Worm (Caenorhabditis elegans) whole organism, young adult: ENCODE data around the gene rfip-1.

Source experiments
- F49E8.2 ChIP-seq: sonication (generic microtip); optimal IDR thresholded peaks from 3 replicates; lab custom pipeline; 2017; ENCODE audit warnings: missing genetic modification characterization, mild to moderate bottlenecking, missing compliant biosample characterization, antibody characterized with exemption, moderate library complexity; ENCODE audit not compliant: insufficient read depth
- athp-1 ChIP-seq: sonication (generic microtip); optimal IDR thresholded peaks from 2 replicates; lab custom pipeline; 2017; ENCODE audit warnings: mild to moderate bottlenecking, missing genetic modification characterization, missing compliant biosample characterization
- attf-5 ChIP-seq: fragments of 200-800 bp; sonication (Bioruptor generic); optimal IDR thresholded peaks from 2 replicates; lab custom pipeline; 2018; ENCODE audit warnings: mild to moderate bottlenecking, missing genetic modification characterization, missing compliant biosample characterization
- ceh-27 ChIP-seq: fragments of 200-800 bp; sonication (Bioruptor generic); optimal IDR thresholded peaks from 2 replicates; lab custom pipeline; 2018; ENCODE audit warnings: mild to moderate bottlenecking, missing genetic modification characterization, moderate library complexity, missing compliant biosample characterization
- fkh-3 ChIP-seq: sonication (generic microtip); optimal IDR thresholded peaks from 2 replicates; lab custom pipeline; 2016; ENCODE audit warnings: mild to moderate bottlenecking, missing genetic modification characterization, missing compliant biosample characterization

DNA sequence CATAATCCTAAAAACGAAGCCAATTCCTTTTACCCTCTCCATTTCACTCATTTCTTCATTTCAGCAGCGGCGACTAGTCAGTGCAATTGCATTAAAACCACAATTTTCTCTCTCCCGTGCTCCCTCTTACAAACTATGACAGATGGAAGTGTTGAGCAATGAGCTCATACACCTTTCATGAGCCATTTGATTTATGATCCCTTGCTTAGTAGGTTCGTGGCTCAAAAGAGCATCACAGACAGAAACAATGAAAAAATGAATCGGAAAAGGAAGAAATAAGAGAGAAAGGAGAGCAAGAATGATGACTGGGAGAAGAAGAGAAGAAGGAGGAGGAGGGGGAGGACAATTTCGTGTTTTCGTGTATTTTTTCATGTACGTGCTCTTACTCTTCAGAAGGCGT is 12.8 kb upstream of the rfip-1 start:
- no peak for TF ChIP-seq F49E8.2 (tag; lab: Kevin White, UChicago)
- no peak for TF ChIP-seq ceh-27 (GFP tag; lab: Kevin White, UChicago)
- no peak for TF ChIP-seq attf-5 (GFP tag; lab: Kevin White, UChicago)
- no peak for TF ChIP-seq fkh-3
- no peak for TF ChIP-seq athp-1 (tag; lab: Kevin White, UChicago)
